Fruit fly (Drosophila melanogaster) whole organism, prepupa: ENCODE results near the gene ninaE.

ENCODE experiments used
- Blimp-1 ChIP-seq: fragments of 200-800 bp; sonication (Bioruptor generic); optimal IDR thresholded peaks from 3 replicates; lab custom pipeline; 2017; ENCODE audit warnings: missing biosample characterization, missing genetic modification characterization, mild to moderate bottlenecking, moderate library complexity, missing genetic modification reagents
- CG10631 ChIP-seq: fragments of 200-800 bp; sonication (Bioruptor generic); optimal IDR thresholded peaks from 2 replicates; lab custom pipeline; 2016; ENCODE audit warnings: missing biosample characterization, missing genetic modification characterization
- CG10669 ChIP-seq: fragments of 200-800 bp; sonication (Bioruptor generic); optimal IDR thresholded peaks from 3 replicates; lab custom pipeline; 2018; ENCODE audit warnings: missing biosample characterization, mild to moderate bottlenecking, missing genetic modification characterization, moderate library complexity
- CG11762 ChIP-seq: fragments of 200-800 bp; sonication (Bioruptor generic); optimal IDR thresholded peaks from 3 replicates; lab custom pipeline; 2016; ENCODE audit warnings: missing biosample characterization, missing genetic modification characterization; ENCODE audit not compliant: insufficient read depth
- CG11902 ChIP-seq: fragments of 200-800 bp; sonication (Bioruptor generic); optimal IDR thresholded peaks from 3 replicates; lab custom pipeline; 2016; ENCODE audit warnings: missing biosample characterization, missing genetic modification characterization
- CG16779 ChIP-seq: fragments of 200-800 bp; sonication (Bioruptor generic); optimal IDR thresholded peaks from 3 replicates; lab custom pipeline; 2017; ENCODE audit warnings: missing biosample characterization, mild to moderate bottlenecking, missing genetic modification characterization
- CG3032 ChIP-seq: fragments of 200-800 bp; optimal IDR thresholded peaks from 2 replicates; lab custom pipeline; 2019; ENCODE audit warnings: missing biosample characterization, mild to moderate bottlenecking, missing genetic modification characterization, moderate library complexity
- CG31627 ChIP-seq: fragments of 200-800 bp; sonication (Bioruptor generic); optimal IDR thresholded peaks from 3 replicates; lab custom pipeline; 2016; ENCODE audit warnings: missing biosample characterization, missing genetic modification characterization
- CG32006 ChIP-seq: fragments of 200-800 bp; sonication (Bioruptor generic); optimal IDR thresholded peaks from 3 replicates; lab custom pipeline; 2017; ENCODE audit warnings: missing biosample characterization, mild to moderate bottlenecking, missing genetic modification characterization
- CG3919 ChIP-seq: fragments of 200-800 bp; sonication (Bioruptor generic); optimal IDR thresholded peaks from 3 replicates; lab custom pipeline; 2016; ENCODE audit warnings: missing biosample characterization, missing genetic modification characterization
- CG4318 ChIP-seq: fragments of 200-800 bp; sonication (Bioruptor generic); optimal IDR thresholded peaks from 3 replicates; lab custom pipeline; 2017; ENCODE audit warnings: missing biosample characterization, mild to moderate bottlenecking, missing genetic modification characterization
- CG6163 ChIP-seq: fragments of 200-800 bp; sonication (Bioruptor generic); IDR thresholded peaks from 3 replicates; pipeline ENCODE4 v1.3.6; 2022; ENCODE audit warnings: missing biosample characterization, missing genetic modification characterization
- CG6276 ChIP-seq: fragments of 200-800 bp; sonication (Bioruptor generic); optimal IDR thresholded peaks from 2 replicates; lab custom pipeline; 2017; ENCODE audit warnings: missing biosample characterization, mild to moderate bottlenecking, missing genetic modification characterization
- CG6792 ChIP-seq: fragments of 200-800 bp; sonication (Bioruptor generic); optimal IDR thresholded peaks from 3 replicates; lab custom pipeline; 2016; ENCODE audit warnings: missing biosample characterization, missing genetic modification characterization
- CG6808 ChIP-seq: fragments of 200-800 bp; sonication (Bioruptor generic); optimal IDR thresholded peaks from 3 replicates; lab custom pipeline; 2017; ENCODE audit warnings: missing biosample characterization, missing genetic modification characterization, mild to moderate bottlenecking, moderate library complexity, missing genetic modification reagents
- CG6854 ChIP-seq: fragments of 200-800 bp; sonication (Bioruptor generic); optimal IDR thresholded peaks from 2 replicates; lab custom pipeline; 2017; ENCODE audit warnings: missing biosample characterization, mild to moderate bottlenecking, missing genetic modification characterization
- CG7368 ChIP-seq: fragments of 200-800 bp; sonication (Bioruptor generic); optimal IDR thresholded peaks from 3 replicates; lab custom pipeline; 2016; ENCODE audit warnings: missing biosample characterization, missing genetic modification characterization
- CG8319 ChIP-seq: fragments of 200-800 bp; sonication (Bioruptor generic); optimal IDR thresholded peaks from 3 replicates; lab custom pipeline; 2016; ENCODE audit warnings: missing biosample characterization, missing genetic modification characterization
- CG9139 ChIP-seq: fragments of 200-800 bp; sonication (Bioruptor generic); optimal IDR thresholded peaks from 3 replicates; lab custom pipeline; 2017; ENCODE audit warnings: missing biosample characterization, mild to moderate bottlenecking, missing genetic modification characterization
- Eip78C ChIP-seq: fragments of 200-800 bp; sonication (Bioruptor generic); peaks from one replicate; lab custom pipeline; 2016; ENCODE audit warnings: missing biosample characterization, missing genetic modification characterization
- Eip93F ChIP-seq: fragments of 200-800 bp; sonication (Bioruptor generic); optimal IDR thresholded peaks from 2 replicates; lab custom pipeline; 2016; ENCODE audit warnings: missing biosample characterization, mild to moderate bottlenecking, missing genetic modification characterization
- Ets21C ChIP-seq: fragments of 200-800 bp; sonication (Bioruptor generic); optimal IDR thresholded peaks from 3 replicates; lab custom pipeline; 2016; ENCODE audit warnings: missing biosample characterization, missing genetic modification characterization
- Ets96B ChIP-seq: fragments of 200-800 bp; optimal IDR thresholded peaks from 2 replicates; lab custom pipeline; 2019; ENCODE audit warnings: missing biosample characterization, mild to moderate bottlenecking, missing genetic modification characterization, moderate library complexity
- Gug ChIP-seq: fragments of 200-800 bp; sonication (Bioruptor generic); IDR thresholded peaks from 2 replicates; pipeline ENCODE4 v1.3.6; 2022; ENCODE audit warnings: missing biosample characterization, missing genetic modification characterization
- Hr38 ChIP-seq: sonication (Bioruptor generic); optimal IDR thresholded peaks from 2 replicates; lab custom pipeline; 2016; ENCODE audit warnings: missing biosample characterization, missing genetic modification characterization
- Hr39 ChIP-seq: fragments of 200-800 bp; sonication (Bioruptor generic); optimal IDR thresholded peaks from 2 replicates; lab custom pipeline; 2016; ENCODE audit warnings: missing biosample characterization, missing genetic modification characterization
- Hr4 ChIP-seq: fragments of 200-800 bp; sonication (Bioruptor generic); optimal IDR thresholded peaks from 3 replicates; lab custom pipeline; 2016; ENCODE audit warnings: missing biosample characterization, missing genetic modification characterization
- Lpt ChIP-seq: fragments of 200-800 bp; sonication (Bioruptor generic); optimal IDR thresholded peaks from 3 replicates; lab custom pipeline; 2016; ENCODE audit warnings: missing biosample characterization, missing genetic modification characterization
- Met ChIP-seq: fragments of 200-800 bp; sonication (Bioruptor generic); optimal IDR thresholded peaks from 3 replicates; lab custom pipeline; 2016; ENCODE audit warnings: missing biosample characterization, missing genetic modification characterization
- Smox ChIP-seq: fragments of 200-800 bp; sonication (Bioruptor generic); optimal IDR thresholded peaks from 3 replicates; lab custom pipeline; 2016; ENCODE audit warnings: missing biosample characterization, missing genetic modification characterization
- Sox14 ChIP-seq: fragments of 200-800 bp; sonication (Bioruptor generic); optimal IDR thresholded peaks from 3 replicates; lab custom pipeline; 2016; ENCODE audit warnings: missing biosample characterization, missing genetic modification characterization
- acj6 ChIP-seq: fragments of 200-800 bp; sonication (Bioruptor generic); optimal IDR thresholded peaks from 3 replicates; lab custom pipeline; 2016; ENCODE audit warnings: missing biosample characterization, missing genetic modification characterization
- cyc ChIP-seq: fragments of 200-800 bp; sonication (Bioruptor generic); optimal IDR thresholded peaks from 3 replicates; lab custom pipeline; 2016; ENCODE audit warnings: missing biosample characterization, missing genetic modification characterization
- dsx ChIP-seq: fragments of 200-800 bp; optimal IDR thresholded peaks from 3 replicates; lab custom pipeline; 2019; ENCODE audit warnings: missing biosample characterization, mild to moderate bottlenecking, missing genetic modification characterization, moderate library complexity; ENCODE audit not compliant: poor library complexity, severe bottlenecking
- eg ChIP-seq: fragments of 200-800 bp; sonication (Bioruptor generic); IDR thresholded peaks from 3 replicates; pipeline ENCODE4 v1.3.6; 2022; ENCODE audit warnings: missing biosample characterization, missing genetic modification characterization
- fd59A ChIP-seq: fragments of 200-800 bp; sonication (Bioruptor generic); optimal IDR thresholded peaks from 2 replicates; lab custom pipeline; 2017; ENCODE audit warnings: missing biosample characterization, mild to moderate bottlenecking, missing genetic modification characterization, missing genetic modification reagents
- fkh ChIP-seq: fragments of 200-800 bp; sonication (Bioruptor generic); optimal IDR thresholded peaks from 3 replicates; lab custom pipeline; 2017; ENCODE audit warnings: missing biosample characterization, mild to moderate bottlenecking, missing genetic modification characterization, moderate library complexity
- net ChIP-seq: fragments of 200-800 bp; sonication (Bioruptor generic); optimal IDR thresholded peaks from 3 replicates; lab custom pipeline; 2016; ENCODE audit warnings: missing biosample characterization, missing genetic modification characterization
- pdm3 ChIP-seq: fragments of 200-800 bp; sonication (Bioruptor generic); optimal IDR thresholded peaks from 3 replicates; lab custom pipeline; 2016; ENCODE audit warnings: missing biosample characterization, missing genetic modification characterization
- salr ChIP-seq, 2 experiments: fragments of 200-800 bp; sonication (Bioruptor generic); optimal IDR thresholded peaks; 3 replicates each; lab custom pipeline; 2016 to 2018; ENCODE audit warnings: missing biosample characterization in 2 of 2, missing genetic modification characterization in 2 of 2, mild to moderate bottlenecking in 1 of 2
- spab ChIP-seq: fragments of 200-800 bp; sonication (Bioruptor generic); optimal IDR thresholded peaks from 2 replicates; lab custom pipeline; 2017; ENCODE audit warnings: missing biosample characterization, mild to moderate bottlenecking, missing genetic modification characterization, missing genetic modification reagents
- ss ChIP-seq, 2 experiments: fragments of 200-800 bp; sonication (Bioruptor generic); optimal IDR thresholded peaks; 2 replicates in 1 of 2; 3 replicates in 1 of 2; lab custom pipeline; 2017 to 2018; ENCODE audit warnings: mild to moderate bottlenecking in 2 of 2, missing biosample characterization in 2 of 2, missing genetic modification characterization in 2 of 2, moderate library complexity in 1 of 2
- svp ChIP-seq: fragments of 200-800 bp; sonication (Bioruptor generic); peaks from one replicate; lab custom pipeline; 2016; ENCODE audit warnings: missing biosample characterization, missing genetic modification characterization
- vri ChIP-seq: fragments of 200-800 bp; sonication (Bioruptor generic); optimal IDR thresholded peaks from 3 replicates; lab custom pipeline; 2016; ENCODE audit warnings: missing biosample characterization, mild to moderate bottlenecking, missing genetic modification characterization

The ninaE gene

DNA sequence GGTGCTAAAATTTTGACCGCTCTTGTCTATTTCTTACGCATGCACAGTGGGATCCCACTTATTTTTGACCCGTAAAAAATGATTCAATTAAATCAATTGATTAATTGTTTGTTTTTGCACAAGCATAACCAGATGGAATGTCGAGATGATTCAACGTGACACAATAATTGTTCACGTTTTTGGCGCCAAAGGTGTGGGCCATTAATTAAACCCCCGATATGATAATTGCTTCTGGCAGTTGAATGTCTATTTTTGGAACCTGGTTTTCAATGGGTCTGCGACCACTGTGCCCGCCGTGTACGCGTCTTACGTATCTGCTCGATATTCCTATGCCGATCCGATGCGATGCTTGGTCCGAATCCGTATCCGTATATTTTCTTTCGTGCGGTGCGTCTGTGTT is 4.0 kb upstream of the ninaE start (continued):
- TF ChIP-seq Met (peak; percentile 34), CG6792 (GFP tag; lab: Kevin White, UChicago) (no peak), Ets96B (no peak), CG16779 (no peak), pdm3 (no peak), CG9139 (GFP tag; lab: Kevin White, UChicago) (no peak), acj6 (peak; percentile 19), CG11902 (peak; percentile 6), ss (GFP tag; optimal IDR thresholded peaks at IDR 0.05; lab: Kevin White, UChicago) (no peak), Eip93F (no peak), fd59A (GFP tag; lab: Kevin White, UChicago) (no peak), Blimp-1 (GFP tag; lab: Kevin White, UChicago) (no peak)

DNA sequence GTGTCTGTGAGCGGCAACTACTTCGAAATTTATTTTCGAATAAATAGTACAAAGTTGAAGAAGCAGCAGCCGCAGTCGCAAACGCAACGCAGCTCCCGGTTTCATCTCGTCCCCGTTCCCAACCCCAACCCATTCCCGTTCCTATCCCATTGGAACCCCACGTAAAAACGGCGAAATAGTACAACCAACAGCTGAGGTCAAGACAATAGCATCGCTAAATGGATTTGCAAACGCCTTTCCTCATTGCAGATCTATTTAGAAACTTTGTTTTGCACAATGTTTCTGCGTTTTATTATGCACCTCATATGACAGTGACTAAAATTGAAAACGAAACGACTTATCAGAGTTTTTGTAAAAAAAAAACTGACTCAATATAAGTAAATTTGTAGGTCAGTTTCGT is 3.4 kb upstream of the ninaE start:
- no peak for TF ChIP-seq CG9139 (GFP tag; lab: Kevin White, UChicago)
- TF ChIP-seq CG4318, result no peak
- TF ChIP-seq CG31627 (GFP tag; lab: Kevin White, UChicago), result no peak
- peak; percentile 59 for TF ChIP-seq Eip78C (GFP tag; lab: Kevin White, UChicago)
- TF ChIP-seq eg, result 0 out of 3 replicates have a peak, but pooled peaks have one; percentile 26

DNA sequence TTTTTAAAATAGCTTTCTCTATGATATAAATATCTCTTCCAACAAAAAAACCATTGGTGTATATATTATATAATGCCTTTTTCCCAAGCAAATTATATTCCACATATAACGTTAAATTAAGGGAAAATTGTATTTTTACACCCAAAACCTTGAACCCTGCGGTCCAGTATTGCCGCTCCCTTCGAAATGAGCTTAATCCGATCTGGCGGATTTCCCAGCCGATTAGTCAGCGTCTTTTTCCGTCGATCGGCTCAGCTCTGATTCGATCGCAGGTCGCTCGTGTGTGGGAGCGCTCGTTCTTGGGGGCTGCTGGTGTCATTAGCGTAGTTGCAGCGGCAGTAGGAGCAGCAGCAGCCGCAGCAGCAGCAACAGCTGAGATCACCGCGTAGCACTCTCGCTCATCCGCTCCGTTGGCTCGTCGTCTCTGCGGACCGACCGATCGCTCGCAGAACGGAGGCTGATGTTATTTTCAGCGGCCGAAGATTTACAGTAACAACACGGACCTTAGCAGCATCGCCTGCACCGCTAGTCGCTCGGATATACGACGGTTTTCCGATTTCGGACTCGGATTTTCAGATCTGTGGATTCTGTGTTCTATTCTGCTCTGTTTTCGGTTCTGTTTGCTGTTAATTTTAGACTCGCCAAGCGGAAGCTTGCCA is 2.5 kb upstream of the ninaE start, which contains the start of gene CG4733:
CG4733 (plus strand) TSS at position 350 of the 659 bp plus-strand sequence.
- TF ChIP-seq CG3032 (tag; lab: Kevin White, UChicago) (no peak), CG3919 (no peak), eg (peak; percentile 34; the same call in 1 of the 3 replicates), pdm3 (peak; percentile 8), svp (GFP tag; lab: Kevin White, UChicago) (peak; percentile 71), Eip78C (GFP tag; lab: Kevin White, UChicago) (no peak), ss (GFP tag; optimal IDR thresholded peaks at IDR 0.05; lab: Kevin White, UChicago) (no peak), CG6792 (GFP tag; lab: Kevin White, UChicago) (no peak), Blimp-1 (GFP tag; lab: Kevin White, UChicago) (no peak), spab (GFP tag; lab: Kevin White, UChicago) (no peak), CG10631 (GFP tag; lab: Kevin White, UChicago) (no peak), CG6808 (no peak), Hr4 (peak; percentile 12), Sox14 (GFP tag; lab: Kevin White, UChicago) (peak; percentile 4), CG6163 (0 out of 3 replicates have a peak, but pooled peaks have one; percentile 20), CG6854 (GFP tag; lab: Kevin White, UChicago) (no peak), CG32006 (GFP tag; lab: Kevin White, UChicago) (peak; percentile 16), net (GFP tag; lab: Kevin White, UChicago) (peak; percentile 20), CG8319 (GFP tag; lab: Kevin White, UChicago) (no peak), vri (no peak), acj6 (peak; percentile 5), cyc (no peak)
- TF ChIP-seq, all 60 proteins: peak for 9

DNA sequence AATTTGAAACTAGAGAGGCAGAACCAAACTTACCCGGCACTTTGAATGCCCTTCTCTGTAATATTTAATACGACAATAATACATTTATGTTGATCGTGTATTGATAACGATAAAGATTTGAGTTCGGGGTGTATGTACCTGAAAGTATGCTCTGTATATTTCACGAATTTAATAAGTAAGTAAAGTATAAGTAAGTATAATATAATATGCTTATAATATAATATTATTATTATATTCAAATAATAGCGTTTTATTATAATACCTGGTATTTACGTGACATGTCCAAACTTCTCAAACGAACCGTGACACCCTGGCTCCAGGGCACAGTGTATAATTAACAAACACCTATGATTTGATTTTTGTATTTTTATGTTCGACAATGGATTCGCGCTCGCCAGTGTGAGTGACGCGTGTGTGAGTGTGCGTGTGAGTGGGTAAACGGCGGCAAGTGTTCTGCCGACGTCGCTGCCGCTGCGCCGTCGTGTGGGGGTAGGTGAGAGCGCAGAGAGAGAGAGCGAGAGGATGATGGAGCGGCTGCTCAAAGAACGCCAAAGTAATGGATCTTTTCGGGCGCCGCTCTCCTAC is 1.7 kb upstream of the ninaE start:
- TF ChIP-seq CG3032 (tag; lab: Kevin White, UChicago) (no peak), CG31627 (GFP tag; lab: Kevin White, UChicago) (no peak), Ets96B (no peak), CG11762 (GFP tag; lab: Kevin White, UChicago) (no peak), Hr38 (GFP tag; lab: Kevin White, UChicago) (no peak), Eip93F (no peak), Blimp-1 (GFP tag; lab: Kevin White, UChicago) (no peak), CG10669 (GFP tag; lab: Kevin White, UChicago) (no peak), Hr39 (GFP tag; lab: Kevin White, UChicago) (no peak), CG11902 (no peak), Lpt (no peak), Ets21C (no peak), CG6276 (GFP tag; lab: Kevin White, UChicago) (peak; percentile 60), spab (GFP tag; lab: Kevin White, UChicago) (no peak), Gug (GFP tag; lab: Robert Waterston, UW) (no peak), dsx (GFP tag; lab: Kevin White, UChicago) (no peak), salr (GFP tag; optimal IDR thresholded peaks at IDR 0.05; lab: Kevin White, UChicago) (no peak), Eip78C (GFP tag; lab: Kevin White, UChicago) (peak; percentile 46), Smox (GFP tag; lab: Kevin White, UChicago) (no peak), CG7368 (no peak), eg (no peak), CG32006 (GFP tag; lab: Kevin White, UChicago) (peak; percentile 31), fkh (GFP tag; lab: Kevin White, UChicago) (peak; percentile 68)
